Fruit fly (Drosophila melanogaster) whole organism, wandering third instar larva: Measurements from ENCODE around the gene CG42784.
A peak's percentile ranks its signal among the peaks of the same experiment; 100 is the strongest.

Experiments used
- Abd-B ChIP-seq: fragments of >200 bp; optimal IDR thresholded peaks from 2 replicates; lab custom pipeline; 2017; ENCODE audit warnings: missing biosample characterization, missing genetic modification characterization
- CG32264 ChIP-seq: fragments of 200-800 bp; sonication (Bioruptor generic); optimal IDR thresholded peaks from 2 replicates; lab custom pipeline; 2016; ENCODE audit warnings: missing biosample characterization, missing genetic modification characterization
- CG9705 ChIP-seq: fragments of 200-800 bp; sonication (Bioruptor generic); optimal IDR thresholded peaks from 2 replicates; lab custom pipeline; 2018; ENCODE audit warnings: missing biosample characterization, mild to moderate bottlenecking, missing genetic modification characterization
- CrebA ChIP-seq: fragments of 200-800 bp; sonication (Bioruptor generic); optimal IDR thresholded peaks from 2 replicates; lab custom pipeline; 2016; ENCODE audit warnings: missing biosample characterization, mild to moderate bottlenecking, missing genetic modification characterization, borderline replicate concordance
- Dfd ChIP-seq: fragments of >200 bp; optimal IDR thresholded peaks from 2 replicates; lab custom pipeline; 2017; ENCODE audit warnings: missing biosample characterization, missing genetic modification characterization
- Dif ChIP-seq: fragments of 200-275, 200-300 bp; sonication (Bioruptor generic); optimal IDR thresholded peaks from 2 replicates; lab custom pipeline; 2018; ENCODE audit warnings: missing biosample characterization, missing genetic modification characterization; ENCODE audit not compliant: partially characterized antibody
- GATAd ChIP-seq: sonication (Bioruptor generic); optimal IDR thresholded peaks from 2 replicates; lab custom pipeline; 2016; ENCODE audit warnings: missing biosample characterization, missing genetic modification characterization
- HLH106 ChIP-seq: fragments of 200-800 bp; optimal IDR thresholded peaks from 3 replicates; lab custom pipeline; 2019; ENCODE audit warnings: missing biosample characterization, mild to moderate bottlenecking, missing genetic modification characterization, moderate library complexity
- Hnf4 ChIP-seq: fragments of 200-800 bp; sonication (Bioruptor generic); optimal IDR thresholded peaks from 2 replicates; lab custom pipeline; 2016; ENCODE audit warnings: missing biosample characterization, mild to moderate bottlenecking, missing genetic modification characterization
- Hr78 ChIP-seq: fragments of >200 bp; optimal IDR thresholded peaks from 2 replicates; lab custom pipeline; 2017; ENCODE audit warnings: missing biosample characterization, missing genetic modification characterization
- Hr83 ChIP-seq: fragments of 200-300 bp; sonication (Bioruptor generic); optimal IDR thresholded peaks from 2 replicates; lab custom pipeline; 2016; ENCODE audit warnings: missing biosample characterization, mild to moderate bottlenecking, missing genetic modification characterization, moderate library complexity; ENCODE audit not compliant: poor library complexity, severe bottlenecking
- Jra ChIP-seq: sonication (Bioruptor generic); optimal IDR thresholded peaks from 2 replicates; lab custom pipeline; 2016; ENCODE audit warnings: missing biosample characterization, missing genetic modification characterization
- Mio ChIP-seq: sonication (Bioruptor generic); optimal IDR thresholded peaks from 2 replicates; lab custom pipeline; 2016; ENCODE audit warnings: missing biosample characterization, missing genetic modification characterization
- Myc ChIP-seq: fragments of >200 bp; optimal IDR thresholded peaks from 2 replicates; lab custom pipeline; 2017
- N ChIP-seq: fragments of >200 bp; optimal IDR thresholded peaks from 2 replicates; lab custom pipeline; 2018; ENCODE audit warnings: missing biosample characterization, missing external identifiers, missing genetic modification characterization
- OdsH ChIP-seq: fragments of 200-800 bp; sonication (Bioruptor generic); optimal IDR thresholded peaks from 2 replicates; lab custom pipeline; 2016; ENCODE audit warnings: missing biosample characterization, mild to moderate bottlenecking, missing genetic modification characterization
- Rel ChIP-seq, 2 experiments: fragments of 200-800 bp; sonication (Bioruptor generic) in 1 of 2; optimal IDR thresholded peaks; 2 replicates in 1 of 2; 3 replicates in 1 of 2; lab custom pipeline; 2016 to 2019; ENCODE audit warnings: mild to moderate bottlenecking in 2 of 2, missing biosample characterization in 2 of 2, missing genetic modification characterization in 2 of 2, moderate library complexity in 1 of 2
- Sp1 ChIP-seq: fragments of 200-800 bp; sonication (Bioruptor generic); optimal IDR thresholded peaks from 3 replicates; lab custom pipeline; 2019; ENCODE audit warnings: missing biosample characterization, mild to moderate bottlenecking, missing genetic modification characterization, moderate library complexity
- Vsx2 ChIP-seq: fragments of 200-300, 225-300 bp; sonication (Bioruptor generic); optimal IDR thresholded peaks from 2 replicates; lab custom pipeline; 2018; ENCODE audit warnings: missing biosample characterization, missing genetic modification characterization; ENCODE audit not compliant: partially characterized antibody
- br ChIP-seq: fragments of 200-800 bp; sonication (Bioruptor generic); optimal IDR thresholded peaks from 2 replicates; lab custom pipeline; 2016; ENCODE audit warnings: missing biosample characterization, missing genetic modification characterization
- brk ChIP-seq: fragments of 200-800 bp; sonication (Bioruptor generic); optimal IDR thresholded peaks from 2 replicates; lab custom pipeline; 2016; ENCODE audit warnings: missing biosample characterization, mild to moderate bottlenecking, missing genetic modification characterization
- dl ChIP-seq, 2 experiments: fragments of 175-275, 200-275 bp in 1 of 2; fragments of 200-275 bp in 1 of 2; sonication (Bioruptor generic); optimal IDR thresholded peaks; lab custom pipeline; 2018; ENCODE audit warnings: mild to moderate bottlenecking in 2 of 2, missing biosample characterization in 2 of 2, missing genetic modification characterization in 2 of 2, moderate library complexity in 2 of 2; ENCODE audit not compliant: partially characterized antibody in 2 of 2, insufficient read depth in 1 of 2
- dmrt93B ChIP-seq: fragments of 200-800 bp; sonication (Bioruptor generic); optimal IDR thresholded peaks from 2 replicates; lab custom pipeline; 2018; ENCODE audit warnings: missing biosample characterization, mild to moderate bottlenecking, missing genetic modification characterization
- dsf ChIP-seq: sonication (Bioruptor generic); optimal IDR thresholded peaks from 2 replicates; lab custom pipeline; 2016; ENCODE audit warnings: missing biosample characterization, missing genetic modification characterization, borderline replicate concordance
- ey ChIP-seq: fragments of 200-800 bp; sonication (Bioruptor generic); optimal IDR thresholded peaks from 2 replicates; lab custom pipeline; 2016; ENCODE audit warnings: missing biosample characterization, missing genetic modification characterization
- foxo ChIP-seq, 2 experiments: fragments of 200-800 bp; sonication (Bioruptor generic); optimal IDR thresholded peaks; 2 replicates in 1 of 2; 3 replicates in 1 of 2; lab custom pipeline; 2016 to 2017; ENCODE audit warnings: missing biosample characterization in 2 of 2, missing genetic modification characterization in 2 of 2
- fru ChIP-seq: fragments of 200-800 bp; sonication (Bioruptor generic); optimal IDR thresholded peaks from 3 replicates; lab custom pipeline; 2016; ENCODE audit warnings: missing biosample characterization, mild to moderate bottlenecking, missing genetic modification characterization
- h ChIP-seq: fragments of 200-800 bp; sonication (Bioruptor generic); optimal IDR thresholded peaks from 3 replicates; lab custom pipeline; 2016; ENCODE audit warnings: missing biosample characterization, mild to moderate bottlenecking, missing genetic modification characterization
- jim ChIP-seq: fragments of 175-275, 200-325 bp; sonication (Bioruptor generic); optimal IDR thresholded peaks from 2 replicates; lab custom pipeline; 2016; ENCODE audit warnings: missing biosample characterization, mild to moderate bottlenecking, missing genetic modification characterization
- lola ChIP-seq: fragments of >200 bp; optimal IDR thresholded peaks from 2 replicates; lab custom pipeline; 2017; ENCODE audit warnings: missing biosample characterization, missing genetic modification characterization
- pan ChIP-seq: fragments of >200 bp; optimal IDR thresholded peaks from 2 replicates; lab custom pipeline; 2017
- psq ChIP-seq: fragments of 200-800 bp; sonication (Bioruptor generic); optimal IDR thresholded peaks from 3 replicates; lab custom pipeline; 2017; ENCODE audit warnings: missing biosample characterization, mild to moderate bottlenecking, missing genetic modification characterization, moderate library complexity
- rgr ChIP-seq: fragments of 200-800 bp; sonication (Bioruptor generic); optimal IDR thresholded peaks from 3 replicates; lab custom pipeline; 2016; ENCODE audit warnings: missing biosample characterization, mild to moderate bottlenecking, missing genetic modification characterization
- sage ChIP-seq: fragments of 200-800 bp; sonication (Bioruptor generic); optimal IDR thresholded peaks from 2 replicates; lab custom pipeline; 2016; ENCODE audit warnings: missing biosample characterization, mild to moderate bottlenecking, missing genetic modification characterization
- sv ChIP-seq: fragments of 200-800 bp; sonication (Bioruptor generic); optimal IDR thresholded peaks from 3 replicates; lab custom pipeline; 2016; ENCODE audit warnings: missing biosample characterization, missing genetic modification characterization
- tai ChIP-seq: sonication (Bioruptor generic); optimal IDR thresholded peaks from 2 replicates; lab custom pipeline; 2016; ENCODE audit warnings: missing biosample characterization, missing genetic modification characterization
- usp ChIP-seq: fragments of >200 bp; optimal IDR thresholded peaks from 2 replicates; lab custom pipeline; 2017; ENCODE audit warnings: missing biosample characterization, missing genetic modification characterization
- woc ChIP-seq: sonication (Bioruptor generic); optimal IDR thresholded peaks from 2 replicates; lab custom pipeline; 2016; ENCODE audit warnings: missing biosample characterization, mild to moderate bottlenecking, missing genetic modification characterization

CG42784 gene

DNA sequence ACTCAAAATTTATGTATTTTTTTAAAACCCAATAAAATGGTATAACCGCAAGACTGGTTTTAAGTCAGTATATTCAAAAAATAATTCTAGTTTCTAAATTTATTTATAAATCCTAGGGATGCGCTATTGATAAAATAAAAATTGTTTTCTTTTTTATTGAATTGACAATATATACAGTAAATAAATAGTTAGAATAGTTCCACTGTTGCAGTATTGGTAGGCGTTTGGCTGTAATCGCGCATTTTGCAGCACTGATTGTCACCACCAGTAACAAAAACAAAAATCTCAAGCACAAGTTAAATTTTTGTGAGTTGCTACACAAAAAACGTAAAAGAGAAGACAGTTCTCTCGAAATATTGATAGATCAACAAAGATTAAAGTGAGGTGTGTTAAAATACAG is 46.3 kb upstream of the CG42784 start, which contains the start of gene CG31855:
Gene CG31855, plus strand, starts transcription at position 265 of the 400 bp plus-strand sequence.
- TF ChIP-seq CG9705 (GFP tag; lab: Kevin White, UChicago) (peak; percentile 68), GATAd (GFP tag; lab: Kevin White, UChicago) (peak; percentile 67), CrebA (GFP tag; lab: Kevin White, UChicago) (no peak), Hr78 (GFP tag; lab: Kevin White, UChicago) (no peak), OdsH (GFP tag; lab: Kevin White, UChicago) (peak; percentile 83), HLH106 (tag; lab: Kevin White, UChicago) (peak; percentile 78), psq (GFP tag; lab: Kevin White, UChicago) (peak; percentile 75), tai (GFP tag; lab: Kevin White, UChicago) (no peak), dsf (GFP tag; lab: Kevin White, UChicago) (peak; percentile 85), N (GFP tag; lab: Kevin White, UChicago) (no peak), rgr (GFP tag; lab: Kevin White, UChicago) (peak; percentile 90), usp (GFP tag; lab: Kevin White, UChicago) (no peak), Sp1 (GFP tag; lab: Kevin White, UChicago) (peak; percentile 80), dl (GFP tag; optimal IDR thresholded peaks at IDR 0.05; lab: Kevin White, UChicago; ENCODE audit: insufficient read depth in 1 of 2, partially characterized antibody in 2 of 2) (no peak), pan (lab: Kevin White, UChicago) (no peak), CG32264 (peak; percentile 5), Mio (GFP tag; lab: Kevin White, UChicago) (no peak), Myc (no peak), dmrt93B (GFP tag; lab: Kevin White, UChicago) (peak; percentile 48), jim (GFP tag; lab: Kevin White, UChicago) (peak; percentile 44), Hnf4 (GFP tag; lab: Kevin White, UChicago) (peak; percentile 95), Dfd (GFP tag; lab: Kevin White, UChicago) (no peak), Vsx2 (no peak), Abd-B (no peak), Dif (GFP tag; lab: Kevin White, UChicago) (no peak), foxo (GFP tag; optimal IDR thresholded peaks at IDR 0.05; lab: Kevin White, UChicago) (peak in 1 of 2 experiments; percentile 90), lola (no peak), Jra (GFP tag; lab: Kevin White, UChicago) (peak; percentile 85), fru (GFP tag; lab: Kevin White, UChicago) (peak; percentile 83), sv (peak; percentile 81), Hr83 (GFP tag; lab: Kevin White, UChicago) (peak; percentile 96), brk (GFP tag; lab: Kevin White, UChicago) (peak; percentile 88), ey (GFP tag; lab: Kevin White, UChicago) (peak; percentile 71), h (peak; percentile 89), br (GFP tag; lab: Kevin White, UChicago) (peak; percentile 83), sage (GFP tag; lab: Kevin White, UChicago) (peak; percentile 83), Rel (GFP tag; optimal IDR thresholded peaks at IDR 0.05; lab: Kevin White, UChicago) (no peak), Rel (tag; optimal IDR thresholded peaks at IDR 0.05; lab: Kevin White, UChicago) (peak; percentile 61), woc (peak; percentile 84)
- TF ChIP-seq, all 38 proteins: peak for 24

DNA sequence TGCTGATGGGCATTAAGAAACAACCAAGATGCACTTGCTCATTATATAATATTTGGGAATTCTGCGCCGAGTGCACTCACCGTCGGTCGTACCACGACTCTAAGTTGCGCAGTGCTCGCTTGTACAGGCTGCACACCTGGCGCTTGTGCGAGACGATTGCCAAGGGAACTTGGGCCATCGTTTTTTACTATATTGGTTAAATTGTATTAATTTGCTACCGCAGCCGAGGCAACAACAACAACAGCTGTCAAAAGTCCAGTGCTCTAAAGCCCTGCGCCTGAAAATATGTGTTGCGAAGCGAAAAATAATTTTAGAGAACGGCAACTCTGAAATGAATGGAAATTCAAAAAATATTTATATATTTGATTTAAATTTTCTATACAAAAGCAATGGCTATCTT is 44.5 kb upstream of the CG42784 start, which contains the start of gene ND-B22:
Gene ND-B22, minus strand, starts transcription at position 349 of the 400 bp plus-strand sequence.
- TF ChIP-seq rgr (GFP tag; lab: Kevin White, UChicago) (peak; percentile 75), Sp1 (GFP tag; lab: Kevin White, UChicago) (peak; percentile 28), Jra (GFP tag; lab: Kevin White, UChicago) (peak; percentile 47), GATAd (GFP tag; lab: Kevin White, UChicago) (peak; percentile 16), Mio (GFP tag; lab: Kevin White, UChicago) (no peak), h (peak; percentile 69), Myc (no peak), pan (lab: Kevin White, UChicago) (no peak), foxo (GFP tag; optimal IDR thresholded peaks at IDR 0.05; lab: Kevin White, UChicago) (peak in 1 of 2 experiments; percentile 65), lola (no peak), Hr78 (GFP tag; lab: Kevin White, UChicago) (no peak), N (GFP tag; lab: Kevin White, UChicago) (no peak), woc (peak; percentile 19), fru (GFP tag; lab: Kevin White, UChicago) (peak; percentile 30), Hnf4 (GFP tag; lab: Kevin White, UChicago) (peak; percentile 80), jim (GFP tag; lab: Kevin White, UChicago) (no peak), tai (GFP tag; lab: Kevin White, UChicago) (no peak), dl (GFP tag; optimal IDR thresholded peaks at IDR 0.05; lab: Kevin White, UChicago; ENCODE audit: insufficient read depth in 1 of 2, partially characterized antibody in 2 of 2) (no peak), CrebA (GFP tag; lab: Kevin White, UChicago) (no peak), sv (peak; percentile 26), Rel (GFP tag; optimal IDR thresholded peaks at IDR 0.05; lab: Kevin White, UChicago) (no peak), Rel (tag; optimal IDR thresholded peaks at IDR 0.05; lab: Kevin White, UChicago) (no peak), Hr83 (GFP tag; lab: Kevin White, UChicago) (peak; percentile 86), OdsH (GFP tag; lab: Kevin White, UChicago) (peak; percentile 28), Abd-B (no peak), HLH106 (tag; lab: Kevin White, UChicago) (peak; percentile 46), CG9705 (GFP tag; lab: Kevin White, UChicago) (peak; percentile 42), Dif (GFP tag; lab: Kevin White, UChicago) (no peak), psq (GFP tag; lab: Kevin White, UChicago) (peak; percentile 29), dsf (GFP tag; lab: Kevin White, UChicago) (peak; percentile 19), Dfd (GFP tag; lab: Kevin White, UChicago) (no peak), CG32264 (no peak), br (GFP tag; lab: Kevin White, UChicago) (peak; percentile 40), brk (GFP tag; lab: Kevin White, UChicago) (no peak), sage (GFP tag; lab: Kevin White, UChicago) (peak; percentile 50), ey (GFP tag; lab: Kevin White, UChicago) (peak; percentile 23)
